Fruit fly (Drosophila melanogaster) whole organism, prepupa: ENCODE data around the gene CG33269.

Experiments
- CG11762 ChIP-seq: fragments of 200-800 bp; sonication (Bioruptor generic); optimal IDR thresholded peaks from 3 replicates; lab custom pipeline; 2016; ENCODE audit warnings: missing biosample characterization, missing genetic modification characterization; ENCODE audit not compliant: insufficient read depth
- CG11902 ChIP-seq: fragments of 200-800 bp; sonication (Bioruptor generic); optimal IDR thresholded peaks from 3 replicates; lab custom pipeline; 2016; ENCODE audit warnings: missing biosample characterization, missing genetic modification characterization
- CG3919 ChIP-seq: fragments of 200-800 bp; sonication (Bioruptor generic); optimal IDR thresholded peaks from 3 replicates; lab custom pipeline; 2016; ENCODE audit warnings: missing biosample characterization, missing genetic modification characterization
- achi ChIP-seq: fragments of 200-800 bp; sonication (Bioruptor generic); optimal IDR thresholded peaks from 3 replicates; lab custom pipeline; 2016; ENCODE audit warnings: missing biosample characterization, missing genetic modification characterization
- spab ChIP-seq: fragments of 200-800 bp; sonication (Bioruptor generic); optimal IDR thresholded peaks from 2 replicates; lab custom pipeline; 2017; ENCODE audit warnings: missing biosample characterization, mild to moderate bottlenecking, missing genetic modification characterization, missing genetic modification reagents

- TF ChIP-seq CG11902 (GFP tag; lab: Kevin White, UChicago) (no peak), spab (GFP tag; lab: Kevin White, UChicago) (no peak), CG11762 (no peak), CG3919 (GFP tag; lab: Kevin White, UChicago) (no peak), achi (GFP tag; lab: Kevin White, UChicago) (no peak)
Measured at dm6 chr3L:11602040-11602439, 20.0 kb upstream of the CG33269 start.
